Worm (Caenorhabditis elegans): ENCODE measurements around the gene snpc-3.1.

- TF ChIP-seq nhr-76 (tag; optimal IDR thresholded peaks at IDR 0.05) (no peak), elt-2 (tag; optimal IDR thresholded peaks at IDR 0.05) (no peak), nhr-11 (tag; optimal IDR thresholded peaks at IDR 0.05) (no peak), alr-1 (tag; optimal IDR thresholded peaks at IDR 0.05; ENCODE audit: borderline replicate concordance) (no peak), lin-15B (tag; optimal IDR thresholded peaks at IDR 0.05) (no peak)
Measured at ce11 chrIV:5502610-5503009, 16.6 kb upstream of the snpc-3.1 start.
